Fruit fly (Drosophila melanogaster) whole organism, embryonic: ENCODE measurements around the gene eIF3i.

Experiments used
- Abd-B ChIP-seq: fragments of 200-800 bp; sonication (Bioruptor generic); optimal IDR thresholded peaks from 2 replicates; lab custom pipeline; 2018; ENCODE audit warnings: missing biosample characterization, mild to moderate bottlenecking, missing genetic modification characterization, moderate library complexity
- Aef1 ChIP-seq: fragments of 200-800 bp; sonication (Bioruptor generic); IDR thresholded peaks from 3 replicates; pipeline ENCODE4 v1.3.6; 2022; ENCODE audit warnings: missing biosample characterization, missing genetic modification characterization
- BtbVII ChIP-seq: fragments of 200-800 bp; sonication (Bioruptor generic); optimal IDR thresholded peaks from 3 replicates; lab custom pipeline; 2017; ENCODE audit warnings: missing biosample characterization, mild to moderate bottlenecking, missing genetic modification characterization
- CG10147 ChIP-seq: fragments of 200-800 bp; sonication (Bioruptor generic); optimal IDR thresholded peaks from 2 replicates; lab custom pipeline; 2019; ENCODE audit warnings: missing biosample characterization, mild to moderate bottlenecking, missing genetic modification characterization, moderate library complexity
- CG10274 ChIP-seq: fragments of 200-800 bp; sonication (Bioruptor generic); optimal IDR thresholded peaks from 3 replicates; lab custom pipeline; 2017; ENCODE audit warnings: missing biosample characterization, mild to moderate bottlenecking, missing genetic modification characterization
- CG10462 ChIP-seq: fragments of 200-800 bp; sonication (Bioruptor generic); optimal IDR thresholded peaks from 2 replicates; lab custom pipeline; 2016; ENCODE audit warnings: missing biosample characterization, missing genetic modification characterization
- CG11504 ChIP-seq: fragments of 200-800 bp; sonication (Bioruptor generic); optimal IDR thresholded peaks from 3 replicates; lab custom pipeline; 2019; ENCODE audit warnings: missing biosample characterization, mild to moderate bottlenecking, missing genetic modification characterization, moderate library complexity
- CG11695 ChIP-seq: fragments of 200-800 bp; sonication (Bioruptor generic); IDR thresholded peaks from 3 replicates; pipeline ENCODE4 v1.3.6; 2022; ENCODE audit warnings: missing biosample characterization, missing genetic modification characterization
- CG11696 ChIP-seq: fragments of 200-800 bp; sonication (Bioruptor generic); IDR thresholded peaks from 2 replicates; pipeline ENCODE4 v1.3.6; 2022; ENCODE audit warnings: missing biosample characterization, missing genetic modification characterization
- CG12219 ChIP-seq: fragments of 200-800 bp; sonication (Bioruptor generic); optimal IDR thresholded peaks from 3 replicates; lab custom pipeline; 2018; ENCODE audit warnings: missing biosample characterization, mild to moderate bottlenecking, missing genetic modification characterization
- CG15073 ChIP-seq: fragments of 200-800 bp; sonication (Bioruptor generic); optimal IDR thresholded peaks from 2 replicates; lab custom pipeline; 2016; ENCODE audit warnings: missing biosample characterization, missing genetic modification characterization
- CG1603 ChIP-seq: fragments of 200-800 bp; sonication (Bioruptor generic); optimal IDR thresholded peaks from 2 replicates; lab custom pipeline; 2019; ENCODE audit warnings: missing biosample characterization, mild to moderate bottlenecking, missing genetic modification characterization, moderate library complexity
- CG2199 ChIP-seq: fragments of 200-800 bp; sonication (Bioruptor generic); IDR thresholded peaks from 3 replicates; pipeline ENCODE4 v1.3.6; 2022; ENCODE audit warnings: missing biosample characterization, missing genetic modification characterization
- CG2678 ChIP-seq: fragments of 200-800 bp; sonication (Bioruptor generic); optimal IDR thresholded peaks from 3 replicates; lab custom pipeline; 2019; ENCODE audit warnings: missing biosample characterization, mild to moderate bottlenecking, missing genetic modification characterization, moderate library complexity
- CG32767 ChIP-seq: fragments of 200-800 bp; sonication (Bioruptor generic); IDR thresholded peaks from 2 replicates; pipeline ENCODE4 v1.3.6; 2022; ENCODE audit warnings: missing biosample characterization, missing genetic modification characterization
- CG3281 ChIP-seq: fragments of 200-800 bp; sonication (Bioruptor generic); optimal IDR thresholded peaks from 3 replicates; lab custom pipeline; 2017; ENCODE audit warnings: missing biosample characterization, mild to moderate bottlenecking, missing genetic modification characterization
- CG33213 ChIP-seq: fragments of 200-800 bp; sonication (Bioruptor generic); optimal IDR thresholded peaks from 3 replicates; lab custom pipeline; 2016; ENCODE audit warnings: missing biosample characterization, missing genetic modification characterization
- CG3847 ChIP-seq: fragments of 200-800 bp; sonication (Bioruptor generic); IDR thresholded peaks from 2 replicates; pipeline ENCODE4 v1.3.6; 2022; ENCODE audit warnings: missing biosample characterization, missing genetic modification characterization
- CG5180 ChIP-seq: fragments of 200-800 bp; sonication (Bioruptor generic); optimal IDR thresholded peaks from 3 replicates; lab custom pipeline; 2017; ENCODE audit warnings: missing biosample characterization, missing genetic modification characterization, mild to moderate bottlenecking, moderate library complexity, missing genetic modification reagents
- CG6254 ChIP-seq: fragments of 200-800 bp; sonication (Bioruptor generic); optimal IDR thresholded peaks from 3 replicates; lab custom pipeline; 2017; ENCODE audit warnings: mild to moderate bottlenecking, missing biosample characterization, missing genetic modification reagents, missing genetic modification characterization
- CG7963 ChIP-seq: fragments of 200-800 bp; sonication (Bioruptor generic); IDR thresholded peaks from 3 replicates; pipeline ENCODE4 v1.3.6; 2022; ENCODE audit warnings: missing biosample characterization, missing genetic modification characterization; ENCODE audit not compliant: partially characterized antibody
- CG7987 ChIP-seq: fragments of 200-800 bp; sonication (Bioruptor generic); optimal IDR thresholded peaks from 2 replicates; lab custom pipeline; 2018; ENCODE audit warnings: missing biosample characterization, mild to moderate bottlenecking, missing genetic modification characterization, moderate library complexity
- CG8290 ChIP-seq, 3 experiments: fragments of 200-800 bp; sonication (Bioruptor generic); optimal IDR thresholded peaks; 2 replicates each; lab custom pipeline; 2016 to 2019; ENCODE audit warnings: missing biosample characterization in 3 of 3, missing genetic modification characterization in 3 of 3, mild to moderate bottlenecking in 2 of 3, moderate library complexity in 1 of 3
- Chrac-16 ChIP-seq: fragments of 200-800 bp; sonication (Bioruptor generic); optimal IDR thresholded peaks from 3 replicates; lab custom pipeline; 2016; ENCODE audit warnings: missing biosample characterization, missing genetic modification characterization
- Dref ChIP-seq: fragments of 200-800 bp; sonication (Bioruptor generic); IDR thresholded peaks from 2 replicates; pipeline ENCODE4 v1.3.6; 2022; ENCODE audit warnings: missing biosample characterization, missing genetic modification characterization
- Eip74EF ChIP-seq, 2 experiments: fragments of 200-800 bp in 1 of 2; fragments of >200 bp in 1 of 2; sonication (Bioruptor generic) in 1 of 2; optimal IDR thresholded peaks; 2 replicates each; lab custom pipeline; 2017 to 2019; ENCODE audit warnings: missing biosample characterization in 2 of 2, missing genetic modification characterization in 2 of 2, mild to moderate bottlenecking in 1 of 2, moderate library complexity in 1 of 2
- H15 ChIP-seq: fragments of 200-800 bp; sonication (Bioruptor generic); IDR thresholded peaks from 3 replicates; pipeline ENCODE4 v1.3.6; 2022; ENCODE audit warnings: missing biosample characterization, missing genetic modification characterization
- Hey ChIP-seq: fragments of 200-800 bp; sonication (Bioruptor generic); optimal IDR thresholded peaks from 3 replicates; lab custom pipeline; 2018; ENCODE audit warnings: missing biosample characterization, mild to moderate bottlenecking, missing genetic modification characterization
- Mes4 ChIP-seq: fragments of 200-800 bp; sonication (Bioruptor generic); optimal IDR thresholded peaks from 2 replicates; lab custom pipeline; 2016; ENCODE audit warnings: missing biosample characterization, missing genetic modification characterization
- Sin3A ChIP-seq: fragments of >200 bp; optimal IDR thresholded peaks from 2 replicates; lab custom pipeline; 2018
- ab ChIP-seq: fragments of 200-800 bp; sonication (Bioruptor generic); optimal IDR thresholded peaks from 2 replicates; lab custom pipeline; 2016; ENCODE audit warnings: missing biosample characterization, missing genetic modification characterization
- caup ChIP-seq: fragments of 200-800 bp; sonication (Bioruptor generic); optimal IDR thresholded peaks from 3 replicates; lab custom pipeline; 2017; ENCODE audit warnings: missing biosample characterization, mild to moderate bottlenecking, missing genetic modification characterization, moderate library complexity; ENCODE audit not compliant: severe bottlenecking
- dpn ChIP-seq, 2 experiments: fragments of 200-800 bp; sonication (Bioruptor generic); optimal IDR thresholded peaks; 3 replicates each; lab custom pipeline; 2016; ENCODE audit warnings: missing biosample characterization in 2 of 2, missing genetic modification characterization in 2 of 2
- eyg ChIP-seq: fragments of 200-800 bp; sonication (Bioruptor generic); optimal IDR thresholded peaks from 3 replicates; lab custom pipeline; 2016; ENCODE audit warnings: missing biosample characterization, missing genetic modification characterization
- lab ChIP-seq: fragments of 200-800 bp; sonication (Bioruptor generic); optimal IDR thresholded peaks from 3 replicates; lab custom pipeline; 2017; ENCODE audit warnings: missing biosample characterization, missing genetic modification characterization, mild to moderate bottlenecking, moderate library complexity, missing genetic modification reagents
- odd ChIP-seq: fragments of 200-800 bp; sonication (Bioruptor generic); optimal IDR thresholded peaks from 2 replicates; lab custom pipeline; 2017; ENCODE audit warnings: missing biosample characterization, mild to moderate bottlenecking, missing genetic modification characterization
- p53 ChIP-seq: fragments of 200-800 bp; sonication (Bioruptor generic); optimal IDR thresholded peaks from 2 replicates; lab custom pipeline; 2016; ENCODE audit warnings: missing biosample characterization, missing genetic modification characterization
- pan ChIP-seq, 4 experiments: fragments of >200 bp in 3 of 4; fragments of 200-800 bp in 1 of 4; sonication (Bioruptor generic) in 1 of 4; optimal IDR thresholded peaks in 3 of 4; IDR thresholded peaks in 1 of 4; 2 replicates each; pipeline versions ENCODE4 v1.3.6 to Lab custom; 2017 to 2022; ENCODE audit warnings: missing biosample characterization in 2 of 4, missing genetic modification characterization in 2 of 4, mixed read lengths in 1 of 4
- pb ChIP-seq: fragments of 200-800 bp; sonication (Bioruptor generic); optimal IDR thresholded peaks from 3 replicates; lab custom pipeline; 2016; ENCODE audit warnings: missing biosample characterization, missing genetic modification characterization
- pfk ChIP-seq: fragments of 200-800 bp; sonication (Bioruptor generic); optimal IDR thresholded peaks from 2 replicates; lab custom pipeline; 2018; ENCODE audit warnings: missing biosample characterization, mild to moderate bottlenecking, missing genetic modification characterization, moderate library complexity
- sens ChIP-seq: fragments of 200-800 bp; sonication (Bioruptor generic); peaks from one replicate; lab custom pipeline; 2016; ENCODE audit warnings: missing biosample characterization, missing genetic modification characterization
- seq ChIP-seq: fragments of 200-800 bp; sonication (Bioruptor generic); IDR thresholded peaks from 2 replicates; pipeline ENCODE4 v1.3.6; 2022; ENCODE audit warnings: missing biosample characterization, missing genetic modification characterization
- sima ChIP-seq: fragments of 200-800 bp; sonication (Bioruptor generic); optimal IDR thresholded peaks from 2 replicates; lab custom pipeline; 2016; ENCODE audit warnings: missing biosample characterization, missing genetic modification characterization
- sisA ChIP-seq: fragments of 200-800 bp; sonication (Bioruptor generic); IDR thresholded peaks from 2 replicates; pipeline ENCODE4 v1.3.6; 2022; ENCODE audit warnings: missing biosample characterization, missing genetic modification characterization
- sr ChIP-seq: fragments of 200-800 bp; sonication (Bioruptor generic); IDR thresholded peaks from 3 replicates; pipeline ENCODE4 v1.3.6; 2022; ENCODE audit warnings: missing biosample characterization, missing genetic modification characterization
- stwl ChIP-seq: fragments of 200-800 bp; sonication (Bioruptor generic); optimal IDR thresholded peaks from 3 replicates; lab custom pipeline; 2018; ENCODE audit warnings: missing biosample characterization, mild to moderate bottlenecking, missing genetic modification characterization, moderate library complexity
- tna ChIP-seq: fragments of 200-800 bp; sonication (Bioruptor generic); IDR thresholded peaks from 2 replicates; pipeline ENCODE4 v1.3.6; 2022; ENCODE audit warnings: missing biosample characterization, missing genetic modification characterization; ENCODE audit not compliant: partially characterized antibody
- trh ChIP-seq: fragments of 200-800 bp; sonication (Bioruptor generic); optimal IDR thresholded peaks from 2 replicates; lab custom pipeline; 2016; ENCODE audit warnings: missing biosample characterization, missing genetic modification characterization
- tup ChIP-seq: fragments of 200-800 bp; sonication (Bioruptor generic); optimal IDR thresholded peaks from 2 replicates; lab custom pipeline; 2016; ENCODE audit warnings: missing biosample characterization, mild to moderate bottlenecking, missing genetic modification characterization, moderate library complexity
- vfl ChIP-seq: fragments of 200-800 bp; sonication (Bioruptor generic); optimal IDR thresholded peaks from 2 replicates; lab custom pipeline; 2016; ENCODE audit warnings: missing biosample characterization, missing genetic modification characterization

eIF3i gene

dm6 chr2L:4971329-4971798, 3.8 kb upstream of the eIF3i start, which contains the start of gene CG14043 (continued):
- no peak for TF ChIP-seq CG10462
- no peak for TF ChIP-seq eyg
- peak; percentile 1 for TF ChIP-seq CG8290 (GFP tag; optimal IDR thresholded peaks at IDR 0.05; lab: Kevin White, UChicago)
- TF ChIP-seq CG8290 (tag; optimal IDR thresholded peaks at IDR 0.05; lab: Kevin White, UChicago): no peak
- peak; percentile 36; the same call in 1 of the 2 replicates for TF ChIP-seq Dref (GFP tag; lab: Robert Waterston, UW)
- TF ChIP-seq Mes4 (GFP tag; lab: Kevin White, UChicago): no peak
- TF ChIP-seq CG10274 (GFP tag; lab: Kevin White, UChicago): no peak
- TF ChIP-seq CG3847: peak; percentile 37; the same call in 1 of the 2 replicates
- TF ChIP-seq CG32767: no peak
- TF ChIP-seq ab: no peak
- TF ChIP-seq lab (GFP tag; lab: Kevin White, UChicago): no peak
- no peak for TF ChIP-seq pb (GFP tag; lab: Kevin White, UChicago)
- TF ChIP-seq seq (GFP tag; lab: Robert Waterston, UW): no peak
- no peak for TF ChIP-seq Hey (tag; lab: Kevin White, UChicago)
- peak in 1 of 2 experiments; percentile 38 for TF ChIP-seq dpn (GFP tag; optimal IDR thresholded peaks at IDR 0.05; lab: Kevin White, UChicago)
- TF ChIP-seq sisA (GFP tag; lab: Robert Waterston, UW): no peak
- TF ChIP-seq tna (GFP tag; lab: Robert Waterston, UW): no peak
- peak; percentile 85 for TF ChIP-seq Sin3A
- TF ChIP-seq CG12219: no peak
- no peak for TF ChIP-seq CG2199 (GFP tag; lab: Robert Waterston, UW)
- TF ChIP-seq trh (GFP tag; lab: Kevin White, UChicago): no peak
- peak; percentile 61 for TF ChIP-seq CG33213 (GFP tag; lab: Kevin White, UChicago)
- no peak for TF ChIP-seq sr
- TF ChIP-seq Eip74EF (GFP tag; optimal IDR thresholded peaks at IDR 0.05; lab: Kevin White, UChicago): no peak
- TF ChIP-seq CG6254 (GFP tag; lab: Kevin White, UChicago): no peak
- no peak for TF ChIP-seq CG15073 (GFP tag; lab: Kevin White, UChicago)
- TF ChIP-seq odd (GFP tag; lab: Kevin White, UChicago): no peak
- no peak for TF ChIP-seq pfk (GFP tag; lab: Kevin White, UChicago)
- TF ChIP-seq sens (GFP tag; lab: Kevin White, UChicago): peak; percentile 85
- TF ChIP-seq Abd-B (GFP tag; lab: Kevin White, UChicago): no peak
- TF ChIP-seq tup (GFP tag; lab: Kevin White, UChicago): no peak
- no peak for TF ChIP-seq CG11695 (GFP tag; lab: Robert Waterston, UW)
- TF ChIP-seq stwl (tag; lab: Kevin White, UChicago): peak; percentile 84
- TF ChIP-seq sima: no peak
- TF ChIP-seq vfl (GFP tag; lab: Kevin White, UChicago): no peak
- TF ChIP-seq Chrac-16 (GFP tag; lab: Kevin White, UChicago): peak; percentile 17
- TF ChIP-seq Aef1 (GFP tag; lab: Robert Waterston, UW): no peak
- TF ChIP-seq CG11504 (tag; lab: Kevin White, UChicago): no peak
- no peak for TF ChIP-seq pan (optimal IDR thresholded peaks at IDR 0.05; lab: Kevin White, UChicago)
- no peak for TF ChIP-seq pan (GFP tag; optimal IDR thresholded peaks at IDR 0.05 in 1 of 2, IDR thresholded peaks at IDR 0.05 in 1 of 2)
- no peak for TF ChIP-seq CG10147 (GFP tag; lab: Kevin White, UChicago)
- no peak for TF ChIP-seq CG11696 (GFP tag; lab: Robert Waterston, UW)
- no peak for TF ChIP-seq H15 (GFP tag; lab: Robert Waterston, UW)
- TF ChIP-seq caup: no peak
- TF ChIP-seq CG2678 (tag; lab: Kevin White, UChicago): no peak
- peak; percentile 78 for TF ChIP-seq CG3281 (GFP tag; lab: Kevin White, UChicago)
- TF ChIP-seq BtbVII: no peak
- no peak for TF ChIP-seq CG7963 (GFP tag; lab: Robert Waterston, UW)
- no peak for TF ChIP-seq CG5180 (GFP tag; lab: Kevin White, UChicago)
- TF ChIP-seq CG1603 (tag; lab: Kevin White, UChicago): peak; percentile 45
- TF ChIP-seq p53: no peak
- no peak for TF ChIP-seq CG7987 (GFP tag; lab: Kevin White, UChicago)
